Worm (Caenorhabditis elegans) whole organism, early embryonic: ENCODE measurements around the gene fbxa-62.

Source experiments
- B0310.2 ChIP-seq: sonication (generic microtip); optimal IDR thresholded peaks from 2 replicates; lab custom pipeline; 2016; ENCODE audit warnings: mild to moderate bottlenecking, missing genetic modification characterization, missing compliant biosample characterization
- F13C5.2 ChIP-seq: sonication (generic microtip); optimal IDR thresholded peaks from 2 replicates; lab custom pipeline; 2017; ENCODE audit warnings: mild to moderate bottlenecking, missing genetic modification characterization, inconsistent platforms, missing compliant biosample characterization
- aly-1 ChIP-seq: sonication (generic microtip); optimal IDR thresholded peaks from 2 replicates; lab custom pipeline; 2016; ENCODE audit warnings: missing genetic modification characterization, missing compliant biosample characterization
- ama-1 ChIP-seq: fragments of 150-350 bp; optimal IDR thresholded peaks from 2 replicates; lab custom pipeline; 2014
- ceh-13 ChIP-seq: fragments of 200-800 bp; sonication (Bioruptor generic); optimal IDR thresholded peaks from 2 replicates; lab custom pipeline; 2018; ENCODE audit warnings: mild to moderate bottlenecking, missing genetic modification characterization, missing compliant biosample characterization
- ceh-36 ChIP-seq: sonication (generic microtip); optimal IDR thresholded peaks from 2 replicates; lab custom pipeline; 2016; ENCODE audit warnings: missing genetic modification characterization, inconsistent platforms, missing compliant biosample characterization
- ets-7 ChIP-seq: sonication (generic microtip); optimal IDR thresholded peaks from 2 replicates; lab custom pipeline; 2016; ENCODE audit warnings: missing genotype, missing genetic modification characterization, missing compliant biosample characterization
- flt-1 ChIP-seq: fragments of 200-800 bp; sonication (Bioruptor generic); IDR thresholded peaks from 2 replicates; pipeline ENCODE4 v1.3.6; 2022; ENCODE audit warnings: missing genetic modification characterization, missing compliant biosample characterization
- hmbx-1 ChIP-seq: sonication (generic microtip); optimal IDR thresholded peaks from 2 replicates; lab custom pipeline; 2016; ENCODE audit warnings: mild to moderate bottlenecking, missing genetic modification characterization, missing compliant biosample characterization
- hmg-4 ChIP-seq: fragments of 200-800 bp; sonication (Bioruptor generic); optimal IDR thresholded peaks from 2 replicates; lab custom pipeline; 2018; ENCODE audit warnings: mild to moderate bottlenecking, missing genetic modification characterization, missing compliant biosample characterization
- hnd-1 ChIP-seq: sonication (generic microtip); optimal IDR thresholded peaks from 2 replicates; lab custom pipeline; 2016; ENCODE audit warnings: missing genetic modification characterization, missing compliant biosample characterization
- pes-1 ChIP-seq: fragments of 200-800 bp; sonication (Bioruptor generic); IDR thresholded peaks from 2 replicates; pipeline ENCODE4 v1.3.6; 2022; ENCODE audit warnings: missing genetic modification reagents, missing genetic modification characterization, missing compliant biosample characterization
- scrt-1 ChIP-seq: fragments of 200-800 bp; sonication (Bioruptor generic); IDR thresholded peaks from 2 replicates; pipeline ENCODE4 v1.3.6; 2022; ENCODE audit warnings: missing genetic modification characterization, missing compliant biosample characterization
- sea-1 ChIP-seq: fragments of 200-800 bp; sonication (Bioruptor generic); conservative IDR thresholded peaks from 2 replicates; pipeline ENCODE4 v1.3.6; 2022; ENCODE audit warnings: missing genetic modification characterization, missing compliant biosample characterization
- tbx-11 ChIP-seq: fragments of 200-800 bp; sonication (Bioruptor generic); IDR thresholded peaks from 2 replicates; pipeline ENCODE4 v1.3.6; 2022; ENCODE audit warnings: missing genetic modification characterization, missing compliant biosample characterization
- tbx-37 ChIP-seq: fragments of 200-800 bp; sonication (Bioruptor generic); conservative IDR thresholded peaks from 2 replicates; pipeline ENCODE4 v1.3.6; 2022; ENCODE audit warnings: missing genetic modification reagents, missing genetic modification characterization, missing compliant biosample characterization
- tra-4 ChIP-seq: sonication (generic microtip); optimal IDR thresholded peaks from 2 replicates; lab custom pipeline; 2017; ENCODE audit warnings: missing genetic modification characterization, missing compliant biosample characterization

The fbxa-62 gene

ce11 chrIII:2212343-2212742 is 15.2 kb upstream of the fbxa-62 start:
- TF ChIP-seq hmg-4 = no peak
- no peak for TF ChIP-seq tra-4 (tag; lab: Kevin White, UChicago)
- TF ChIP-seq ama-1 (lab: Kevin White, UChicago) = no peak
- TF ChIP-seq aly-1 (tag; lab: Kevin White, UChicago) = no peak
- no peak for TF ChIP-seq F13C5.2

ce11 chrIII:2219408-2219807 is 8.1 kb upstream of the fbxa-62 start, which contains the start of gene fbxa-12:
Gene fbxa-12, plus strand, starts transcription at chrIII:2219708.
- TF ChIP-seq hnd-1 (tag; lab: Kevin White, UChicago) = no peak
- no peak for TF ChIP-seq pes-1 (GFP tag; lab: Robert Waterston, UW)

DNA sequence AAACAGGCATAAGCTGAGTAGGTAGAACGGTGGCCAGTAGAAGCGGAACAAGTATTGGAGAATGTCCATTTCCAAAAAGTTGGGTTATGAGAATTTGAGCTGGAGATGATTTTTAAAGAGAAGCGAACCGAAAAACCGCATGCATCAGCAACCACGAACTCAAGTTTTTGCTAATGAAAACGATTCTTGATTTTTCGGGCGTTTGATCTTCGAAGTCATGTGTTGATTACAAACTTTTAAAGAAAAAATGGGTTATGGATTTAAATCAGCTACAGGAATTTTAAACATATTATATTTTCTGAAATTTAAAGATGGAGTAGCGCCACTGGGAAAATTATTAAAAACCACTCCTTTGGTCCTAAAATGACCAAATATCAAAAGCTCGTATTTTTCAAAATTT is 3.6 kb upstream of the fbxa-62 start, which contains the start of gene srd-65:
srd-65 (minus strand) TSS at position 101 of the 400 bp plus-strand sequence.
- TF ChIP-seq scrt-1 (GFP tag; lab: Robert Waterston, UW) (no peak), pes-1 (GFP tag; lab: Robert Waterston, UW) (no peak), tbx-11 (GFP tag; lab: Robert Waterston, UW) (no peak), F13C5.2 (no peak), ets-7 (no peak), ceh-13 (GFP tag; lab: Kevin White, UChicago) (no peak), B0310.2 (tag; lab: Kevin White, UChicago) (no peak), tbx-37 (GFP tag; lab: Robert Waterston, UW) (no peak)

- TF ChIP-seq tbx-11 (GFP tag; lab: Robert Waterston, UW) (no peak), aly-1 (tag; lab: Kevin White, UChicago) (no peak), B0310.2 (tag; lab: Kevin White, UChicago) (no peak), pes-1 (GFP tag; lab: Robert Waterston, UW) (no peak), sea-1 (GFP tag; lab: Robert Waterston, UW) (no peak), ceh-13 (GFP tag; lab: Kevin White, UChicago) (no peak), hmg-4 (no peak), scrt-1 (GFP tag; lab: Robert Waterston, UW) (no peak), tbx-37 (GFP tag; lab: Robert Waterston, UW) (no peak), ama-1 (lab: Kevin White, UChicago) (no peak), ets-7 (no peak)
Measured at ce11 chrIII:2224478-2224877, 3.0 kb upstream of the fbxa-62 start, which contains the start of gene fbxa-38. Gene fbxa-38, plus strand, starts transcription at chrIII:2224672.

DNA sequence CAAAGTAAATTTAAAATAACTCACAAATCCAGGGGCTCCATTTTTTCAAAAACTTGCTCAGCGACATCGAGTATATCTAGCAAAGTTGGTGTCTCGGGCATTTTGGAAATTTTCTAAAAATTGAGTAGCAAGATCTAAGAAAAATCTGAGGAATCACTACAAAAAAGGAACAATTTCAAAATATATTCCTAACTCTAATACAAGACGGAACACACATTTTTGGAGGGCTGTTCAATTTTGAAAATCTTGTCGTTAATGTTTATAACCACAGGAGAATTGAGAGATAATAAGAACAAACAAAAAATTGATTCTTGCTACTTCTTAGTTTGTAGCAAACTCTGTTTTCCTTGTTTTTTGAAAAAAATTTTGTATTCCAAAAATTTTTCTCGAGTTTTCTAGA is 4.9 kb downstream of the fbxa-62 start, which contains the start of gene fbxa-47:
fbxa-47 (minus strand) TSS at position 101 of the 400 bp plus-strand sequence.
- TF ChIP-seq scrt-1 (GFP tag; lab: Robert Waterston, UW) = no peak
- TF ChIP-seq tbx-11 (GFP tag; lab: Robert Waterston, UW) = no peak
- no peak for TF ChIP-seq ceh-36 (tag; lab: Kevin White, UChicago)
- no peak for TF ChIP-seq ets-7
- TF ChIP-seq hnd-1 (tag; lab: Kevin White, UChicago) = no peak
- no peak for TF ChIP-seq F13C5.2
- no peak for TF ChIP-seq ama-1 (lab: Kevin White, UChicago)
- TF ChIP-seq aly-1 (tag; lab: Kevin White, UChicago) = no peak
- no peak for TF ChIP-seq pes-1 (GFP tag; lab: Robert Waterston, UW)
- TF ChIP-seq hmg-4 = no peak
- TF ChIP-seq flt-1 (GFP tag; lab: Robert Waterston, UW) = no peak
- TF ChIP-seq B0310.2 (tag; lab: Kevin White, UChicago) = no peak

- TF ChIP-seq F13C5.2 = no peak
- TF ChIP-seq flt-1 (GFP tag; lab: Robert Waterston, UW) = no peak
- no peak for TF ChIP-seq scrt-1 (GFP tag; lab: Robert Waterston, UW)
- no peak for TF ChIP-seq sea-1 (GFP tag; lab: Robert Waterston, UW)
- no peak for TF ChIP-seq hmg-4
- TF ChIP-seq tbx-11 (GFP tag; lab: Robert Waterston, UW) = no peak
- TF ChIP-seq hnd-1 (tag; lab: Kevin White, UChicago) = no peak
- TF ChIP-seq ets-7 = no peak
Measured at ce11 chrIII:2233399-2233798, 5.9 kb downstream of the fbxa-62 start.

DNA sequence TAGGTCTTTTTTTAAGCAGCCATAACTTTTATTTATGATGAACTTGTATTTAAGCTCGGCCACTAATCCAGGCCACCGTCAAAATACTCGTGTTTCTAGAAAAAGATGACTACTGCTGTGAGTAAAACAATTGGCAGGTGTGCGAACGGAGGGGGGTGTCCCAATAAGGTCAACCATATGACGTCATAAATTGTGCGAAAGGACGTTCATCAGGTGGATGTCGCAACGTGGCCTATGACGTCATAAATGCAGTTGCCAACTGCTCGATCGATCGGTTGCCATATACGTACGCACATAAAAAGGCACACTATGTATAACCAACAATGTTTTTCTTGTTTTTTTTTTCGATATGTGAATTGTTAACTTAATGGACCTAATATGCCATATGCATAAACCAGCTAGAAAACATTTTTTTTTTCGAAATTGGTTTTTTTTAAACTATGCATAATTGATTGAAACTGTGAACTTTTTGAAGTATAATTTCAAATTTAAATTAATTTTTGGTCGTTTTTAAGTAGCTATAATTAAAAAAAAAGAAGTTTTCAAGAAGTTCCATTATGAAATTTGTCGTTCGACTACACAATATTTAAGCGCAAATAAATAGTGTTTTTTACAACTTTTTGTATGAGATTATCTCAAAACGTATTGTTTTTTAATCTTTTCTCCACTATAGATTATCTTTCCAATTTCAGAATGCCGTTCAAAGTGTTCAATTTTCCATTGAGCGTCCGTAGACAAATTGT is 6.9 kb downstream of the fbxa-62 start, which contains the start of gene C39B5.2:
C39B5.2 (plus strand) TSS at position 693 of the 743 bp plus-strand sequence.
- TF ChIP-seq ceh-36 (tag; lab: Kevin White, UChicago) (peak; percentile 14), ceh-13 (GFP tag; lab: Kevin White, UChicago) (no peak), ama-1 (lab: Kevin White, UChicago) (no peak), B0310.2 (tag; lab: Kevin White, UChicago) (no peak), hmg-4 (no peak), aly-1 (tag; lab: Kevin White, UChicago) (no peak), hnd-1 (tag; lab: Kevin White, UChicago) (no peak), ets-7 (no peak), scrt-1 (GFP tag; lab: Robert Waterston, UW) (no peak), F13C5.2 (no peak), sea-1 (GFP tag; lab: Robert Waterston, UW) (0 out of 2 replicates have a peak, but pooled peaks have one; percentile 56), tbx-11 (GFP tag; lab: Robert Waterston, UW) (no peak), pes-1 (GFP tag; lab: Robert Waterston, UW) (no peak), flt-1 (GFP tag; lab: Robert Waterston, UW) (no peak)

DNA sequence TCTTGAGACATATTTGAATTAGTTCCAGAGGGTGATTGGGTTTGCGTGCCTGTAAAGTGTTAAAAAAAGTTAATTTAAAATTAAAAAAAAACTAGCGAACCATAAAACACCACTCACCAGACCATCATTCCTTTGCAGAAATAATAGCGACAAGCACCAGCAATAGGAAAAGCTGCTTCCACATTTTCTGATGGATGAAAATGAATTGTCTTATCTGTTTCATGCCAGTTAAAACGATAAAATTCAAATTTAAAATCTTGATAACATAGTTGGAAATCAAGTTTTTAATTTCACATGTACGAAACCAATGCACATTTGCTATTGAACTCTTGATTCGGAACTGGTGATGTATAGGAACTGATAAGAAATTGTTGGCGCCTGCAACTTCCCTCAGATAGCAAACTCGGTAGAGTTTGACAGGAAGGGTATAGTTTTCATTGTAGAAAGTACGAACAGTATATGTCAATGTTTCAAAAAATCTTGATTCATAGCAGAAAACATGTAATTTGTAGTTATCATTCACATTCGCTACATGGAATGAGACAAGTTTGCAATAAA is 12.2 kb downstream of the fbxa-62 start, which contains the start of gene C39B5.10:
C39B5.10 (minus strand) TSS at position 51 of the 558 bp plus-strand sequence.
- no peak for TF ChIP-seq tbx-11 (GFP tag; lab: Robert Waterston, UW)
- TF ChIP-seq tra-4 (tag; lab: Kevin White, UChicago) = no peak
- TF ChIP-seq hmbx-1 (tag; lab: Kevin White, UChicago) = no peak
- no peak for TF ChIP-seq F13C5.2
- TF ChIP-seq ceh-36 (tag; lab: Kevin White, UChicago) = no peak
- no peak for TF ChIP-seq ama-1 (lab: Kevin White, UChicago)
- no peak for TF ChIP-seq scrt-1 (GFP tag; lab: Robert Waterston, UW)
- TF ChIP-seq B0310.2 (tag; lab: Kevin White, UChicago) = no peak
- no peak for TF ChIP-seq pes-1 (GFP tag; lab: Robert Waterston, UW)
- no peak for TF ChIP-seq ets-7
- TF ChIP-seq flt-1 (GFP tag; lab: Robert Waterston, UW) = no peak
- no peak for TF ChIP-seq ceh-13 (GFP tag; lab: Kevin White, UChicago)
- TF ChIP-seq hmg-4 = no peak
- no peak for TF ChIP-seq sea-1 (GFP tag; lab: Robert Waterston, UW)
- TF ChIP-seq hnd-1 (tag; lab: Kevin White, UChicago) = no peak
- no peak for TF ChIP-seq tbx-37 (GFP tag; lab: Robert Waterston, UW)
- TF ChIP-seq aly-1 (tag; lab: Kevin White, UChicago) = no peak
